Fruit fly (Drosophila melanogaster) whole organism, embryonic: ENCODE measurements around the gene how.

ENCODE experiments used
- Adf1 ChIP-seq: fragments of 200-800 bp; sonication (Bioruptor generic); IDR thresholded peaks from 2 replicates; pipeline ENCODE4 v1.3.6; 2022; ENCODE audit warnings: missing biosample characterization, missing genetic modification characterization
- Atf3 ChIP-seq: fragments of 200-800 bp; sonication (Bioruptor generic); optimal IDR thresholded peaks from 3 replicates; lab custom pipeline; 2016; ENCODE audit warnings: missing biosample characterization, missing genetic modification characterization
- B-H1 ChIP-seq: fragments of 200-800 bp; sonication (Bioruptor generic); IDR thresholded peaks from 3 replicates; pipeline ENCODE4 v1.3.6; 2022; ENCODE audit warnings: missing biosample characterization, missing genetic modification characterization
- BEAF-32 ChIP-seq: fragments of 200-800 bp; sonication (Bioruptor generic); optimal IDR thresholded peaks from 3 replicates; lab custom pipeline; 2017; ENCODE audit warnings: missing biosample characterization, missing genetic modification characterization, mild to moderate bottlenecking, moderate library complexity, missing genetic modification reagents
- CG10267 ChIP-seq: fragments of 200-800 bp; sonication (Bioruptor generic); optimal IDR thresholded peaks from 2 replicates; lab custom pipeline; 2018; ENCODE audit warnings: missing biosample characterization, mild to moderate bottlenecking, missing genetic modification characterization, moderate library complexity
- CG10565 ChIP-seq: fragments of 200-800 bp; sonication (Bioruptor generic); optimal IDR thresholded peaks from 3 replicates; lab custom pipeline; 2016; ENCODE audit warnings: missing biosample characterization, mild to moderate bottlenecking, missing genetic modification characterization
- CG10959 ChIP-seq: fragments of 200-800 bp; sonication (Bioruptor generic); IDR thresholded peaks from 2 replicates; pipeline ENCODE4 v1.3.6; 2022; ENCODE audit warnings: missing biosample characterization, missing genetic modification characterization
- CG14710 ChIP-seq: fragments of 200-800 bp; sonication (Bioruptor generic); optimal IDR thresholded peaks from 3 replicates; lab custom pipeline; 2019; ENCODE audit warnings: missing biosample characterization, mild to moderate bottlenecking, missing genetic modification characterization, moderate library complexity
- CG14860 ChIP-seq: fragments of 200-800 bp; sonication (Bioruptor generic); IDR thresholded peaks from 3 replicates; pipeline ENCODE4 v1.3.6; 2022; ENCODE audit warnings: missing biosample characterization, missing genetic modification characterization; ENCODE audit not compliant: partially characterized antibody
- CG1529 ChIP-seq: fragments of 200-800 bp; sonication (Bioruptor generic); optimal IDR thresholded peaks from 3 replicates; lab custom pipeline; 2018; ENCODE audit warnings: missing biosample characterization, missing genetic modification characterization
- CG15514 ChIP-seq: fragments of 200-800 bp; sonication (Bioruptor generic); optimal IDR thresholded peaks from 3 replicates; lab custom pipeline; 2017; ENCODE audit warnings: missing biosample characterization, missing genetic modification characterization, mild to moderate bottlenecking, moderate library complexity, missing genetic modification reagents
- CG16813 ChIP-seq: fragments of 200-800 bp; sonication (Bioruptor generic); IDR thresholded peaks from 3 replicates; pipeline ENCODE4 v1.3.6; 2022; ENCODE audit warnings: missing biosample characterization, missing genetic modification characterization; ENCODE audit not compliant: partially characterized antibody
- CG17359 ChIP-seq: fragments of 200-800 bp; sonication (Bioruptor generic); optimal IDR thresholded peaks from 3 replicates; lab custom pipeline; 2018; ENCODE audit warnings: missing biosample characterization, mild to moderate bottlenecking, missing genetic modification characterization, moderate library complexity
- CG17385 ChIP-seq: fragments of 200-800 bp; sonication (Bioruptor generic); optimal IDR thresholded peaks from 3 replicates; lab custom pipeline; 2018; ENCODE audit warnings: missing biosample characterization, mild to moderate bottlenecking, missing genetic modification characterization
- CG17829 ChIP-seq: fragments of 200-800 bp; optimal IDR thresholded peaks from 2 replicates; lab custom pipeline; 2019; ENCODE audit warnings: missing biosample characterization, mild to moderate bottlenecking, missing genetic modification characterization, moderate library complexity
- CG2129 ChIP-seq: fragments of 200-800 bp; sonication (Bioruptor generic); IDR thresholded peaks from 2 replicates; pipeline ENCODE4 v1.3.6; 2022; ENCODE audit warnings: missing biosample characterization, missing genetic modification characterization; ENCODE audit not compliant: partially characterized antibody
- CG31441 ChIP-seq: fragments of 200-800 bp; sonication (Bioruptor generic); IDR thresholded peaks from 2 replicates; pipeline ENCODE4 v1.3.6; 2022; ENCODE audit warnings: missing biosample characterization, missing genetic modification characterization
- CG42726 ChIP-seq: fragments of 200-800 bp; sonication (Bioruptor generic); IDR thresholded peaks from 2 replicates; pipeline ENCODE4 v1.3.6; 2022; ENCODE audit warnings: missing biosample characterization, missing genetic modification characterization; ENCODE audit not compliant: partially characterized antibody
- CG43689 ChIP-seq: fragments of 200-800 bp; sonication (Bioruptor generic); IDR thresholded peaks from 2 replicates; pipeline ENCODE4 v1.3.6; 2022; ENCODE audit warnings: missing biosample characterization, missing genetic modification characterization
- CG8944 ChIP-seq: fragments of 200-800 bp; sonication (Bioruptor generic); optimal IDR thresholded peaks from 3 replicates; lab custom pipeline; 2016; ENCODE audit warnings: missing biosample characterization, missing genetic modification characterization
- CG9797 ChIP-seq: fragments of 200-800 bp; sonication (Bioruptor generic); optimal IDR thresholded peaks from 3 replicates; lab custom pipeline; 2018; ENCODE audit warnings: missing biosample characterization, mild to moderate bottlenecking, missing genetic modification characterization
- CTCF ChIP-seq: fragments of 200-800 bp; sonication (Bioruptor generic); optimal IDR thresholded peaks from 2 replicates; lab custom pipeline; 2017; ENCODE audit warnings: missing biosample characterization, mild to moderate bottlenecking, missing genetic modification characterization, moderate library complexity
- CkIIα-i1 ChIP-seq: fragments of 200-800 bp; sonication (Bioruptor generic); IDR thresholded peaks from 2 replicates; pipeline ENCODE4 v1.3.6; 2022; ENCODE audit warnings: missing biosample characterization, missing genetic modification characterization
- E2f2 ChIP-seq: fragments of 200-800 bp; sonication (Bioruptor generic); IDR thresholded peaks from 2 replicates; pipeline ENCODE4 v1.3.6; 2022; ENCODE audit warnings: missing biosample characterization, missing genetic modification characterization
- Hr78 ChIP-seq, 2 experiments: fragments of 200-800 bp in 1 of 2; fragments of >200 bp in 1 of 2; sonication (Bioruptor generic) in 1 of 2; optimal IDR thresholded peaks; 2 replicates each; lab custom pipeline; 2017 to 2019; ENCODE audit warnings: missing biosample characterization in 2 of 2, missing genetic modification characterization in 2 of 2, mild to moderate bottlenecking in 1 of 2, moderate library complexity in 1 of 2
- Max ChIP-seq: fragments of 200-800 bp; sonication (Bioruptor generic); optimal IDR thresholded peaks from 2 replicates; lab custom pipeline; 2016; ENCODE audit warnings: missing biosample characterization, mild to moderate bottlenecking, missing genetic modification characterization
- Myb ChIP-seq: fragments of 200-800 bp; sonication (Bioruptor generic); optimal IDR thresholded peaks from 2 replicates; lab custom pipeline; 2016; ENCODE audit warnings: missing biosample characterization, missing genetic modification characterization
- Opbp ChIP-seq: fragments of 200-800 bp; sonication (Bioruptor generic); IDR thresholded peaks from 3 replicates; pipeline ENCODE4 v1.3.6; 2022; ENCODE audit warnings: missing biosample characterization, missing genetic modification characterization; ENCODE audit not compliant: partially characterized antibody
- Scr ChIP-seq: fragments of 200-800 bp; sonication (Bioruptor generic); IDR thresholded peaks from 2 replicates; pipeline ENCODE4 v1.3.6; 2022; ENCODE audit warnings: missing biosample characterization, missing genetic modification characterization; ENCODE audit not compliant: partially characterized antibody
- Ssrp ChIP-seq: fragments of 200-800 bp; sonication (Bioruptor generic); optimal IDR thresholded peaks from 2 replicates; lab custom pipeline; 2018; ENCODE audit warnings: missing biosample characterization, mild to moderate bottlenecking, missing genetic modification characterization, moderate library complexity
- YL-1 ChIP-seq: fragments of 200-800 bp; sonication (Bioruptor generic); optimal IDR thresholded peaks from 3 replicates; lab custom pipeline; 2017; ENCODE audit warnings: missing biosample characterization, mild to moderate bottlenecking, missing genetic modification characterization
- amos ChIP-seq: fragments of 200-800 bp; sonication (Bioruptor generic); IDR thresholded peaks from 2 replicates; pipeline ENCODE4 v1.3.6; 2022; ENCODE audit warnings: missing biosample characterization, missing genetic modification characterization; ENCODE audit not compliant: partially characterized antibody
- ato ChIP-seq: fragments of 200-800 bp; sonication (Bioruptor generic); IDR thresholded peaks from 2 replicates; pipeline ENCODE4 v1.3.6; 2022; ENCODE audit warnings: missing biosample characterization, missing genetic modification characterization; ENCODE audit not compliant: partially characterized antibody
- cwo ChIP-seq: fragments of 200-800 bp; sonication (Bioruptor generic); optimal IDR thresholded peaks from 3 replicates; lab custom pipeline; 2017; ENCODE audit warnings: missing biosample characterization, missing genetic modification characterization, mild to moderate bottlenecking, moderate library complexity, missing genetic modification reagents
- dimm ChIP-seq: fragments of 200-800 bp; sonication (Bioruptor generic); IDR thresholded peaks from 2 replicates; pipeline ENCODE4 v1.3.6; 2022; ENCODE audit warnings: missing biosample characterization, missing genetic modification characterization
- gfzf ChIP-seq: fragments of 200-800 bp; sonication (Bioruptor generic); optimal IDR thresholded peaks from 2 replicates; lab custom pipeline; 2016; ENCODE audit warnings: missing biosample characterization, mild to moderate bottlenecking, missing genetic modification characterization, moderate library complexity
- gsb ChIP-seq: fragments of 200-800 bp; sonication (Bioruptor generic); IDR thresholded peaks from 2 replicates; pipeline ENCODE4 v1.3.6; 2022; ENCODE audit warnings: missing biosample characterization, missing genetic modification characterization
- hbn ChIP-seq: fragments of 200-800 bp; sonication (Bioruptor generic); IDR thresholded peaks from 2 replicates; pipeline ENCODE4 v1.3.6; 2022; ENCODE audit warnings: missing biosample characterization, missing genetic modification characterization; ENCODE audit not compliant: partially characterized antibody
- inv ChIP-seq: fragments of 200-800 bp; sonication (Bioruptor generic); IDR thresholded peaks from 2 replicates; pipeline ENCODE4 v1.3.6; 2022; ENCODE audit warnings: missing biosample characterization, missing genetic modification characterization; ENCODE audit not compliant: partially characterized antibody
- lilli ChIP-seq: fragments of 200-800 bp; sonication (Bioruptor generic); optimal IDR thresholded peaks from 3 replicates; lab custom pipeline; 2016; ENCODE audit warnings: missing biosample characterization, missing genetic modification characterization
- nmo ChIP-seq: fragments of 200-800 bp; sonication (Bioruptor generic); optimal IDR thresholded peaks from 2 replicates; lab custom pipeline; 2018; ENCODE audit warnings: missing biosample characterization, mild to moderate bottlenecking, missing genetic modification characterization, moderate library complexity
- onecut ChIP-seq: fragments of 200-800 bp; sonication (Bioruptor generic); IDR thresholded peaks from 2 replicates; pipeline ENCODE4 v1.3.6; 2022; ENCODE audit warnings: missing biosample characterization, missing genetic modification characterization
- row ChIP-seq: fragments of 200-800 bp; sonication (Bioruptor generic); IDR thresholded peaks from 3 replicates; pipeline ENCODE4 v1.3.6; 2022; ENCODE audit warnings: missing biosample characterization, missing genetic modification characterization
- shn ChIP-seq: fragments of 200-800 bp; sonication (Bioruptor generic); optimal IDR thresholded peaks from 3 replicates; lab custom pipeline; 2016; ENCODE audit warnings: missing biosample characterization, missing genetic modification characterization
- sna ChIP-seq: fragments of 200-800 bp; sonication (Bioruptor generic); IDR thresholded peaks from 2 replicates; pipeline ENCODE4 v1.3.6; 2022; ENCODE audit warnings: missing biosample characterization, missing genetic modification characterization; ENCODE audit not compliant: partially characterized antibody
- stwl ChIP-seq: fragments of 200-800 bp; sonication (Bioruptor generic); optimal IDR thresholded peaks from 3 replicates; lab custom pipeline; 2018; ENCODE audit warnings: missing biosample characterization, mild to moderate bottlenecking, missing genetic modification characterization, moderate library complexity
- unc-4 ChIP-seq: fragments of 200-800 bp; sonication (Bioruptor generic); IDR thresholded peaks from 2 replicates; pipeline ENCODE4 v1.3.6; 2022; ENCODE audit warnings: missing biosample characterization, missing genetic modification characterization; ENCODE audit not compliant: partially characterized antibody
- vnd ChIP-seq: fragments of 200-800 bp; sonication (Bioruptor generic); IDR thresholded peaks from 3 replicates; pipeline ENCODE4 v1.3.6; 2022; ENCODE audit warnings: missing biosample characterization, missing genetic modification characterization; ENCODE audit not compliant: partially characterized antibody
- zen2 ChIP-seq: fragments of 200-800 bp; sonication (Bioruptor generic); IDR thresholded peaks from 3 replicates; pipeline ENCODE4 v1.3.6; 2022; ENCODE audit warnings: missing biosample characterization, missing genetic modification characterization; ENCODE audit not compliant: partially characterized antibody

The how gene

dm6 chr3R:22035552-22035951 lies 6.4 kb upstream of the how start (continued):
- TF ChIP-seq CTCF (GFP tag; lab: Kevin White, UChicago) (no peak), zen2 (GFP tag; lab: Robert Waterston, UW) (peak; percentile 81), cwo (GFP tag; lab: Kevin White, UChicago) (peak; percentile 55), Ssrp (tag; lab: Kevin White, UChicago) (no peak), nmo (GFP tag; lab: Kevin White, UChicago) (peak; percentile 25), CG1529 (GFP tag; lab: Kevin White, UChicago) (no peak), CG42726 (GFP tag; lab: Robert Waterston, UW) (peak; percentile 66), vnd (GFP tag; lab: Robert Waterston, UW) (peak; percentile 57; the same call in 1 of the 3 replicates), stwl (tag; lab: Kevin White, UChicago) (peak; percentile 64), Opbp (GFP tag; lab: Robert Waterston, UW) (peak; percentile 82), row (GFP tag; lab: Robert Waterston, UW) (peak; percentile 12; the same call in 1 of the 3 replicates), inv (GFP tag; lab: Robert Waterston, UW) (peak; percentile 66; the same call in 1 of the 2 replicates), unc-4 (GFP tag; lab: Robert Waterston, UW) (peak; percentile 78), CG9797 (GFP tag; lab: Kevin White, UChicago) (peak; percentile 23), YL-1 (GFP tag; lab: Kevin White, UChicago) (peak; percentile 62), ato (peak; percentile 85), CG16813 (peak; percentile 74), Adf1 (GFP tag; lab: Robert Waterston, UW) (no peak), lilli (GFP tag; lab: Kevin White, UChicago) (no peak), hbn (peak; percentile 73), dimm (GFP tag; lab: Robert Waterston, UW) (no peak), shn (GFP tag; lab: Kevin White, UChicago) (no peak), CG17359 (tag; lab: Kevin White, UChicago) (no peak), sna (GFP tag; lab: Robert Waterston, UW) (peak; percentile 74), Myb (GFP tag; lab: Kevin White, UChicago) (peak; percentile 86), amos (peak; percentile 86), CG31441 (GFP tag; lab: Robert Waterston, UW) (no peak), CG17829 (tag; lab: Kevin White, UChicago) (peak; percentile 13), CG15514 (peak; percentile 4), CG2129 (GFP tag; lab: Robert Waterston, UW) (peak; percentile 43; the same call in 1 of the 2 replicates), Atf3 (GFP tag; lab: Kevin White, UChicago) (no peak), CG14860 (GFP tag; lab: Robert Waterston, UW) (peak; percentile 57), CG8944 (GFP tag; lab: Kevin White, UChicago) (no peak), Max (GFP tag; lab: Kevin White, UChicago) (peak; percentile 78), BEAF-32 (GFP tag; lab: Kevin White, UChicago) (peak; percentile 75), gfzf (GFP tag; lab: Kevin White, UChicago) (peak; percentile 66), gsb (no peak), onecut (GFP tag; lab: Robert Waterston, UW) (peak; percentile 20; the same call in 1 of the 2 replicates), CG10959 (GFP tag; lab: Robert Waterston, UW) (no peak), Scr (GFP tag; lab: Robert Waterston, UW) (peak; percentile 77), CG43689 (GFP tag; lab: Robert Waterston, UW) (no peak), E2f2 (GFP tag; lab: Robert Waterston, UW) (peak; percentile 77), B-H1 (GFP tag; lab: Robert Waterston, UW) (no peak), Hr78 (GFP tag; optimal IDR thresholded peaks at IDR 0.05; lab: Kevin White, UChicago) (peak in 1 of 2 experiments; percentile 80), CG10565 (GFP tag; lab: Kevin White, UChicago) (no peak), CkIIα-i1 (no peak), CG17385 (GFP tag; lab: Kevin White, UChicago) (no peak), CG14710 (tag; lab: Kevin White, UChicago) (peak; percentile 69), CG10267 (tag; lab: Kevin White, UChicago) (peak; percentile 2)
